Worm (Caenorhabditis elegans) whole organism, L4 larva: ENCODE results near the gene K11H3.2.

Experiments
- ama-1 ChIP-seq: fragments of 150-350 bp; optimal IDR thresholded peaks from 2 replicates; lab custom pipeline; 2014; ENCODE audit warnings: inconsistent platforms, mixed read lengths
- cey-2 ChIP-seq: sonication (generic microtip); optimal IDR thresholded peaks from 3 replicates; lab custom pipeline; 2017; ENCODE audit warnings: missing genetic modification characterization, mild to moderate bottlenecking, missing compliant biosample characterization, antibody characterized with exemption, borderline replicate concordance; ENCODE audit not compliant: insufficient read depth
- daf-19 ChIP-seq: fragments of 200-800 bp; sonication (Bioruptor generic); conservative IDR thresholded peaks from 2 replicates; pipeline ENCODE4 v1.3.6; 2022; ENCODE audit warnings: missing genetic modification characterization, missing compliant biosample characterization
- dpl-1 ChIP-seq: fragments of 150-350 bp; optimal IDR thresholded peaks from 2 replicates; lab custom pipeline; 2014; ENCODE audit warnings: missing biosample characterization, missing genetic modification reagents, missing genetic modification characterization
- fkh-10 ChIP-seq: fragments of 150-350 bp; optimal IDR thresholded peaks from 2 replicates; lab custom pipeline; 2014; ENCODE audit warnings: missing biosample characterization, missing genetic modification reagents, missing genetic modification characterization
- lim-7 ChIP-seq: fragments of 200-800 bp; sonication (Bioruptor generic); IDR thresholded peaks from 2 replicates; pipeline ENCODE4 v1.3.6; 2022; ENCODE audit warnings: missing genetic modification characterization, missing compliant biosample characterization
- lin-29 ChIP-seq: fragments of 200-800 bp; sonication (Bioruptor generic); IDR thresholded peaks from 2 replicates; pipeline ENCODE4 v1.3.6; 2022; ENCODE audit warnings: missing genetic modification reagents, missing genetic modification characterization, missing compliant biosample characterization
- mdl-1 ChIP-seq, 2 experiments: fragments of 150-350 bp in 1 of 2; sonication (generic microtip) in 1 of 2; optimal IDR thresholded peaks; 2 replicates each; lab custom pipeline; 2014 to 2017; ENCODE audit warnings: missing biosample characterization in 2 of 2, missing genetic modification characterization in 2 of 2
- tra-1 ChIP-seq: fragments of 200-800 bp; sonication (Bioruptor generic); IDR thresholded peaks from 2 replicates; pipeline ENCODE4 v1.3.6; 2022; ENCODE audit warnings: missing genetic modification reagents, missing genetic modification characterization, missing compliant biosample characterization
- ztf-11 ChIP-seq: fragments of 150-350 bp; optimal IDR thresholded peaks from 2 replicates; lab custom pipeline; 2014; ENCODE audit warnings: missing biosample characterization, missing genetic modification characterization

DNA sequence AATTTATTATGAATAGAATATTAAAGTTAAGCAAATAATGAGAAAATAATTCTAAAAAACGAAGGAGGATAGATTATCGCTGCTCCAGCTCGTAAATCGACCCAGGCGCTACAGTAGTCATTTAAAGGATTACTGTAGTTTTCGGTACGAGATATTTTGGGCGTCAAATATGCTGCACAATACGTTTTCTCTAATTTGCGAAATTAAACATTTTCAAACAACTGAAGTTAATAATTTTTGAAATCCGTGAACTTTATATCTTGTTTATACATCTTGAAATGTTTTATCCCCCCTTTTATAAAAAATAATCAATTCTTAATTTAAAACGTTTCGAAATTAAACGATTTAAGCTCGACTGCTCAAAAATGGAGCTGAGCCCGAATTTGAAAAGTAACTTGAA, at the start of gene K11H3.2:
- no peak for TF ChIP-seq ama-1 (lab: Kevin White, UChicago)
- no peak for TF ChIP-seq fkh-10
- no peak for TF ChIP-seq tra-1 (GFP tag; lab: Robert Waterston, UW)
- TF ChIP-seq daf-19 = no peak
- TF ChIP-seq lin-29 (GFP tag; lab: Robert Waterston, UW) = no peak
- no peak for TF ChIP-seq cey-2 (tag; lab: Kevin White, UChicago)
- TF ChIP-seq dpl-1 (GFP tag; lab: Kevin White, UChicago) = no peak
- TF ChIP-seq lim-7 (GFP tag; lab: Robert Waterston, UW) = no peak
- no peak for TF ChIP-seq mdl-1 (tag; optimal IDR thresholded peaks at IDR 0.05; lab: Kevin White, UChicago)
- no peak for TF ChIP-seq ztf-11 (tag; lab: Kevin White, UChicago)
